Worm (Caenorhabditis elegans) whole organism, L1 larva: ENCODE measurements around the gene gpc-1.

ENCODE experiments used
- C04F5.9 ChIP-seq: sonication (generic microtip); optimal IDR thresholded peaks from 2 replicates; lab custom pipeline; 2016; ENCODE audit warnings: missing genetic modification characterization, missing compliant biosample characterization
- C34B4.2 ChIP-seq: sonication (generic microtip); optimal IDR thresholded peaks from 2 replicates; lab custom pipeline; 2017; ENCODE audit warnings: mild to moderate bottlenecking, missing genetic modification characterization, missing compliant biosample characterization
- blmp-1 ChIP-seq: fragments of 150-350 bp; optimal IDR thresholded peaks from 2 replicates; lab custom pipeline; 2014; ENCODE audit warnings: missing biosample characterization, missing genetic modification characterization
- dpl-1 ChIP-seq, 3 experiments: fragments of 150-350 bp in 2 of 3; sonication (generic microtip) in 1 of 3; optimal IDR thresholded peaks; 2 replicates each; lab custom pipeline; 2014 to 2017; ENCODE audit warnings: missing biosample characterization in 3 of 3, missing genetic modification characterization in 3 of 3, missing genetic modification reagents in 3 of 3
- efl-1 ChIP-seq, 4 experiments: fragments of 150-350 bp; optimal IDR thresholded peaks in 3 of 4; peaks in 1 of 4; 1 replicate in 1 of 4; 2 replicates in 3 of 4; lab custom pipeline; 2014; ENCODE audit warnings: missing biosample characterization in 2 of 4, missing genetic modification characterization in 2 of 4, missing genetic modification reagents in 2 of 4
- egl-27 ChIP-seq, 2 experiments: fragments of 150-350 bp in 1 of 2; sonication (generic microtip); optimal IDR thresholded peaks; 3 replicates each; lab custom pipeline; 2017 to 2018; ENCODE audit warnings: missing biosample characterization in 2 of 2, missing genetic modification characterization in 2 of 2, missing genetic modification reagents in 2 of 2
- elt-2 ChIP-seq: sonication (generic microtip); optimal IDR thresholded peaks from 2 replicates; lab custom pipeline; 2016; ENCODE audit warnings: missing genetic modification characterization, mild to moderate bottlenecking, inconsistent platforms, missing compliant biosample characterization, missing genetic modification reagents
- elt-3 ChIP-seq, 6 experiments: fragments of 150-350 bp in 1 of 6; sonication (generic microtip); optimal IDR thresholded peaks; 2 replicates each; lab custom pipeline; 2017 to 2018; ENCODE audit warnings: missing biosample characterization in 6 of 6, missing genetic modification characterization in 6 of 6, inconsistent platforms in 1 of 6
- ets-5 ChIP-seq: fragments of 200-800 bp; sonication (Bioruptor generic); IDR thresholded peaks from 2 replicates; pipeline ENCODE4 v1.3.6; 2022; ENCODE audit warnings: missing genetic modification characterization, missing compliant biosample characterization
- grh-1 ChIP-seq: fragments of 200-800 bp; sonication (Bioruptor generic); IDR thresholded peaks from 2 replicates; pipeline ENCODE4 v1.3.6; 2022; ENCODE audit warnings: missing genetic modification reagents, missing genetic modification characterization, missing compliant biosample characterization
- lin-14 ChIP-seq: fragments of 200-800 bp; sonication (Bioruptor generic); optimal IDR thresholded peaks from 2 replicates; lab custom pipeline; 2018; ENCODE audit warnings: mild to moderate bottlenecking, missing genetic modification characterization, moderate library complexity, missing compliant biosample characterization
- lin-35 ChIP-seq, 2 experiments: fragments of 150-350 bp; optimal IDR thresholded peaks; 2 replicates each; lab custom pipeline; 2014; ENCODE audit warnings: missing biosample characterization in 2 of 2, missing genetic modification characterization in 2 of 2, missing genetic modification reagents in 2 of 2
- mab-9 ChIP-seq: fragments of 200-800 bp; sonication (Bioruptor generic); IDR thresholded peaks from 2 replicates; pipeline ENCODE4 v1.3.6; 2022; ENCODE audit warnings: missing genetic modification reagents, missing genetic modification characterization, missing compliant biosample characterization
- mdl-1 ChIP-seq, 2 experiments: fragments of 150-350 bp; optimal IDR thresholded peaks; 2 replicates each; lab custom pipeline; 2014 to 2017; ENCODE audit warnings: missing biosample characterization in 2 of 2, missing genetic modification characterization in 2 of 2, inconsistent platforms in 1 of 2
- nhr-20 ChIP-seq: sonication (generic microtip); optimal IDR thresholded peaks from 2 replicates; lab custom pipeline; 2016; ENCODE audit warnings: mild to moderate bottlenecking, missing genetic modification characterization, missing compliant biosample characterization
- nhr-71 ChIP-seq: sonication (generic microtip); optimal IDR thresholded peaks from 2 replicates; lab custom pipeline; 2016; ENCODE audit warnings: mild to moderate bottlenecking, missing genetic modification characterization, moderate library complexity, missing compliant biosample characterization
- nhr-85 ChIP-seq: sonication (generic microtip); peaks from one replicate; lab custom pipeline; 2016; ENCODE audit warnings: missing genetic modification characterization, inconsistent platforms, missing compliant biosample characterization
- nhr-90 ChIP-seq: sonication (generic microtip); optimal IDR thresholded peaks from 2 replicates; lab custom pipeline; 2016; ENCODE audit warnings: mild to moderate bottlenecking, missing genetic modification characterization, missing compliant biosample characterization; ENCODE audit not compliant: poor library complexity
- pag-3 ChIP-seq: sonication (generic microtip); optimal IDR thresholded peaks from 2 replicates; lab custom pipeline; 2017; ENCODE audit warnings: missing genetic modification characterization, mild to moderate bottlenecking, missing compliant biosample characterization, antibody characterized with exemption, borderline replicate concordance; ENCODE audit not compliant: insufficient read depth
- pax-3 ChIP-seq: fragments of 200-800 bp; sonication (Bioruptor generic); optimal IDR thresholded peaks from 2 replicates; lab custom pipeline; 2018; ENCODE audit warnings: mild to moderate bottlenecking, missing genetic modification characterization, moderate library complexity, missing compliant biosample characterization
- rnt-1 ChIP-seq: sonication (generic microtip); optimal IDR thresholded peaks from 2 replicates; lab custom pipeline; 2016; ENCODE audit warnings: mild to moderate bottlenecking, missing genetic modification characterization, moderate library complexity, missing compliant biosample characterization
- tbx-2 ChIP-seq: sonication (generic microtip); optimal IDR thresholded peaks from 2 replicates; lab custom pipeline; 2016; ENCODE audit warnings: missing genetic modification characterization, missing compliant biosample characterization
- tlp-1 ChIP-seq: fragments of 150-350 bp; optimal IDR thresholded peaks from 2 replicates; lab custom pipeline; 2014; ENCODE audit warnings: missing biosample characterization, missing genetic modification characterization
- unc-62 ChIP-seq: fragments of 150-350 bp; optimal IDR thresholded peaks from 2 replicates; lab custom pipeline; 2014; ENCODE audit warnings: missing biosample characterization, missing genetic modification reagents, missing genetic modification characterization
- unc-86 ChIP-seq: sonication (generic microtip); optimal IDR thresholded peaks from 2 replicates; lab custom pipeline; 2016; ENCODE audit warnings: missing genetic modification characterization, missing compliant biosample characterization
- xbp-1 ChIP-seq: sonication (generic microtip); optimal IDR thresholded peaks from 2 replicates; lab custom pipeline; 2016; ENCODE audit warnings: missing genetic modification characterization, missing compliant biosample characterization

Gene gpc-1

DNA sequence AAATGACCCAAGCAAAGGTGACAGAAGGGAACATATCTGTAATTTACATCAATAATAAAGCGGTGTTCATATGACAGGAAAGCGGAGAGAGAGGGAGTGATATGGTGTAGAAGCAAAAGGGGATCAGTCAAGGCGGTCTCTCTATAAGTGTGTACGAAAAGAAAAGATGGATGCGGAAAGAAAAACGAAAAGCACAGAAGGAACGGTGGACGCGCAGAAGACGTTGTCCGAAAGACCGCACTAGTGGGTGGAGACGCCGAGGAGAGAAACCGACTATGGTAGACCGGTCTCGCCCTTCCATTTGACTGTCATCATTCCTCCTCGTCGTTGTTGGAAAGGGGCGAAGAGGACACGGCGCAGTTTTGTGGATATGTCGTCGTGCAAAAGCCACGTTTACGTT lies 41.8 kb downstream of the gpc-1 start, which contains the start of gene C52G5.2:
Gene C52G5.2 (plus strand): TSS at position 301 of the 400 bp plus-strand sequence.
- TF ChIP-seq nhr-71 (tag; lab: Kevin White, UChicago) (no peak), blmp-1 (tag; lab: Kevin White, UChicago) (peak; percentile 26), unc-62 (GFP tag; lab: Kevin White, UChicago) (no peak)

ce11 chrX:12834848-12835247 lies 49.9 kb downstream of the gpc-1 start:
- TF ChIP-seq egl-27 (tag; optimal IDR thresholded peaks at IDR 0.05; lab: Kevin White, UChicago) (no peak), mdl-1 (tag; optimal IDR thresholded peaks at IDR 0.05; lab: Kevin White, UChicago) (peak in 1 of 2 experiments; percentile 10), lin-14 (peak; percentile 66), nhr-20 (tag; lab: Kevin White, UChicago) (peak; percentile 43), ets-5 (no peak), C34B4.2 (tag; lab: Kevin White, UChicago) (no peak), elt-2 (tag; lab: Kevin White, UChicago) (no peak), efl-1 (optimal IDR thresholded peaks at IDR 0.05; lab: Kevin White, UChicago) (no peak), efl-1 (GFP tag; optimal IDR thresholded peaks at IDR 0.05 in 1 of 2; lab: Kevin White, UChicago) (peak in 1 of 2 experiments; percentile 67), dpl-1 (GFP tag; optimal IDR thresholded peaks at IDR 0.05; lab: Kevin White, UChicago) (no peak), pag-3 (peak; percentile 5), mab-9 (no peak), xbp-1 (tag; lab: Kevin White, UChicago) (no peak), C04F5.9 (tag; lab: Kevin White, UChicago) (no peak), unc-86 (tag; lab: Kevin White, UChicago) (no peak), tbx-2 (tag; lab: Kevin White, UChicago) (peak; percentile 4), pax-3 (tag; lab: Kevin White, UChicago) (no peak), blmp-1 (tag; lab: Kevin White, UChicago) (peak; percentile 81), tlp-1 (no peak), elt-3 (tag; optimal IDR thresholded peaks at IDR 0.05; lab: Kevin White, UChicago) (peak in 2 of 6 experiments; percentile 14 to 85), nhr-85 (tag; lab: Kevin White, UChicago) (peak; percentile 64), grh-1 (no peak), lin-35 (GFP tag; optimal IDR thresholded peaks at IDR 0.05; lab: Kevin White, UChicago) (peak in 1 of 2 experiments; percentile 8), rnt-1 (tag; lab: Kevin White, UChicago) (no peak), nhr-90 (tag; lab: Kevin White, UChicago) (no peak), nhr-71 (tag; lab: Kevin White, UChicago) (peak; percentile 23)
